Fruit fly (Drosophila melanogaster): ENCODE measurements around the gene CG9399.
A peak's percentile ranks its signal among the peaks of the same experiment; 100 is the strongest.

CG9399 gene

dm6 chr3R:9551013-9551658 lies 22.9 kb downstream of the CG9399 start (continued):
- TF ChIP-seq zen2 (GFP tag; IDR thresholded peaks at IDR 0.05; ENCODE audit: partially characterized antibody) (no peak), CG4617 (GFP tag; optimal IDR thresholded peaks at IDR 0.05; ENCODE audit: borderline replicate concordance) (peak; percentile 3), bcd (GFP tag; optimal IDR thresholded peaks at IDR 0.05) (no peak), dati (GFP tag; IDR thresholded peaks at IDR 0.05) (no peak), CG11093 (GFP tag; IDR thresholded peaks at IDR 0.05) (no peak), CG15073 (GFP tag; optimal IDR thresholded peaks at IDR 0.05) (no peak), lbe (GFP tag; optimal IDR thresholded peaks at IDR 0.05) (peak; percentile 58), ranshi (GFP tag; IDR thresholded peaks at IDR 0.05) (no peak), lmd (GFP tag; IDR thresholded peaks at IDR 0.05) (no peak), CG3065 (GFP tag; optimal IDR thresholded peaks at IDR 0.05) (no peak), al (GFP tag; IDR thresholded peaks at IDR 0.05) (no peak), pzg (GFP tag; optimal IDR thresholded peaks at IDR 0.05) (peak; percentile 49), Stat92E (GFP tag; optimal IDR thresholded peaks at IDR 0.05) (no peak), Vsx1 (GFP tag; optimal IDR thresholded peaks at IDR 0.05) (peak; percentile 24), Camta (GFP tag; optimal IDR thresholded peaks at IDR 0.05) (peak; percentile 46), amos (GFP tag; IDR thresholded peaks at IDR 0.05; ENCODE audit: partially characterized antibody) (no peak), chn (GFP tag; optimal IDR thresholded peaks at IDR 0.05) (peak; percentile 76), gce (GFP tag; IDR thresholded peaks at IDR 0.05) (no peak), aop (GFP tag; IDR thresholded peaks at IDR 0.05) (no peak), dan (GFP tag; IDR thresholded peaks at IDR 0.05) (no peak), tx (GFP tag; optimal IDR thresholded peaks at IDR 0.05) (peak; percentile 6), pita (GFP tag; optimal IDR thresholded peaks at IDR 0.05) (no peak), CG2678 (tag; optimal IDR thresholded peaks at IDR 0.05) (peak; percentile 58), ase (GFP tag; IDR thresholded peaks at IDR 0.05) (no peak), CG11560 (tag; IDR thresholded peaks at IDR 0.05) (no peak), grn (GFP tag; optimal IDR thresholded peaks at IDR 0.05) (no peak), NfI (GFP tag; optimal IDR thresholded peaks at IDR 0.05) (peak; percentile 31), CG7987 (GFP tag; optimal IDR thresholded peaks at IDR 0.05) (peak; percentile 81), CG4404 (GFP tag; IDR thresholded peaks at IDR 0.05) (no peak), chif (GFP tag; optimal IDR thresholded peaks at IDR 0.05) (no peak), CG12299 (tag; optimal IDR thresholded peaks at IDR 0.05) (no peak), CG6791 (GFP tag; IDR thresholded peaks at IDR 0.05; ENCODE audit: partially characterized antibody) (no peak), oc (tag; optimal IDR thresholded peaks at IDR 0.05) (no peak), Adf1 (GFP tag; IDR thresholded peaks at IDR 0.05) (no peak), gcm2 (GFP tag; optimal IDR thresholded peaks at IDR 0.05) (no peak), vfl (GFP tag; optimal IDR thresholded peaks at IDR 0.05) (no peak), shn (GFP tag; optimal IDR thresholded peaks at IDR 0.05) (peak; percentile 37), CG15011 (GFP tag; optimal IDR thresholded peaks at IDR 0.05) (peak; percentile 19), ATbp (GFP tag; optimal IDR thresholded peaks at IDR 0.05) (peak; percentile 24), mld (GFP tag; IDR thresholded peaks at IDR 0.05; ENCODE audit: partially characterized antibody) (no peak), Sin3A (optimal IDR thresholded peaks at IDR 0.05) (no peak), Xrp1 (GFP tag; IDR thresholded peaks at IDR 0.05) (no peak), CG10274 (GFP tag; optimal IDR thresholded peaks at IDR 0.05) (no peak), CG43689 (GFP tag; IDR thresholded peaks at IDR 0.05) (no peak), sug (tag; optimal IDR thresholded peaks at IDR 0.05) (peak; percentile 77), rib (GFP tag; IDR thresholded peaks at IDR 0.05) (no peak), CG5180 (GFP tag; optimal IDR thresholded peaks at IDR 0.05) (peak; percentile 59)

All from whole organism, embryonic.